Worm (Caenorhabditis elegans): Measurements from ENCODE around the gene mgl-3.

The mgl-3 gene

ce11 chrIV:5400609-5401008, 38.2 kb upstream of the mgl-3 start, which contains the start of gene ZK616.1:
Gene ZK616.1, plus strand, starts transcription at chrIV:5400909.
- no peak for TF ChIP-seq snpc-4 (GFP tag; optimal IDR thresholded peaks at IDR 0.05)
- no peak for TF ChIP-seq snpc-4 (tag; optimal IDR thresholded peaks at IDR 0.05)
- TF ChIP-seq dpff-1 (tag; optimal IDR thresholded peaks at IDR 0.05), result no peak
- no peak for TF ChIP-seq madf-8 (GFP tag; conservative IDR thresholded peaks at IDR 0.05)
- TF ChIP-seq gei-17 (GFP tag; optimal IDR thresholded peaks at IDR 0.05), result no peak
- TF ChIP-seq ztf-26 (tag; optimal IDR thresholded peaks at IDR 0.05), result no peak
- no peak for TF ChIP-seq ceh-100 (GFP tag; IDR thresholded peaks at IDR 0.05)
- TF ChIP-seq snpc-3.4 (tag; optimal IDR thresholded peaks at IDR 0.05), result no peak
- TF ChIP-seq xnd-1 (tag; optimal IDR thresholded peaks at IDR 0.05), result no peak
- no peak for TF ChIP-seq ceh-58 (GFP tag; IDR thresholded peaks at IDR 0.05)
- no peak for TF ChIP-seq K12H6.12 (tag; optimal IDR thresholded peaks at IDR 0.05)
- TF ChIP-seq die-1 (tag; optimal IDR thresholded peaks at IDR 0.05), result no peak
- no peak for TF ChIP-seq T07F8.4 (tag; optimal IDR thresholded peaks at IDR 0.05)
- no peak for TF ChIP-seq akir-1 (GFP tag; optimal IDR thresholded peaks at IDR 0.05)
- TF ChIP-seq ceh-91 (GFP tag; IDR thresholded peaks at IDR 0.05), result no peak

- no peak for TF ChIP-seq Y53F4B.3 (GFP tag; IDR thresholded peaks at IDR 0.05)
- TF ChIP-seq sptf-2 (GFP tag; optimal IDR thresholded peaks at IDR 0.05), result no peak
- TF ChIP-seq nhr-120 (GFP tag; IDR thresholded peaks at IDR 0.05), result no peak
- TF ChIP-seq C06A6.2 (GFP tag; conservative IDR thresholded peaks at IDR 0.05), result no peak
- TF ChIP-seq Y56A3A.18 (GFP tag; IDR thresholded peaks at IDR 0.05), result no peak
- no peak for TF ChIP-seq unc-130 (GFP tag; optimal IDR thresholded peaks at IDR 0.05)
- no peak for TF ChIP-seq xnd-1 (tag; optimal IDR thresholded peaks at IDR 0.05)
- TF ChIP-seq ceh-58 (GFP tag; IDR thresholded peaks at IDR 0.05), result no peak
- TF ChIP-seq Y67H2A.10 (GFP tag; conservative IDR thresholded peaks at IDR 0.05), result no peak
- no peak for TF ChIP-seq lin-40 (tag; optimal IDR thresholded peaks at IDR 0.05)
- TF ChIP-seq hrde-1 (tag; optimal IDR thresholded peaks at IDR 0.05; ENCODE audit: borderline replicate concordance), result no peak
- no peak for TF ChIP-seq hlh-26 (GFP tag; conservative IDR thresholded peaks at IDR 0.05)
- TF ChIP-seq dpl-1 (GFP tag; optimal IDR thresholded peaks at IDR 0.05), result no peak
- no peak for TF ChIP-seq egrh-3 (GFP tag; IDR thresholded peaks at IDR 0.05)
- TF ChIP-seq lin-54 (GFP tag; optimal IDR thresholded peaks at IDR 0.05), result no peak
- no peak for TF ChIP-seq ztf-18 (tag; optimal IDR thresholded peaks at IDR 0.05)
- no peak for TF ChIP-seq T07F8.4 (tag; optimal IDR thresholded peaks at IDR 0.05)
Measured at ce11 chrIV:5405345-5405744, 33.5 kb upstream of the mgl-3 start, which contains the start of gene ZK616.61. Gene ZK616.61, plus strand, starts transcription at chrIV:5405645.

ce11 chrIV:5409112-5409511, 29.7 kb upstream of the mgl-3 start:
- TF ChIP-seq nfyb-1 (GFP tag; IDR thresholded peaks at IDR 0.05), result no peak
- TF ChIP-seq rec-8 (tag; optimal IDR thresholded peaks at IDR 0.05), result no peak
- no peak for TF ChIP-seq hlh-26 (GFP tag; conservative IDR thresholded peaks at IDR 0.05)
- TF ChIP-seq ztf-3 (GFP tag; optimal IDR thresholded peaks at IDR 0.05), result no peak
- TF ChIP-seq mcd-1 (GFP tag; IDR thresholded peaks at IDR 0.05), result no peak
- no peak for TF ChIP-seq Y53F4B.3 (GFP tag; IDR thresholded peaks at IDR 0.05)
- no peak for TF ChIP-seq ceh-100 (GFP tag; IDR thresholded peaks at IDR 0.05)
- no peak for TF ChIP-seq pha-4 (tag; optimal IDR thresholded peaks at IDR 0.05)
- no peak for TF ChIP-seq ceh-40 (GFP tag; IDR thresholded peaks at IDR 0.05)
- TF ChIP-seq hsf-1 (GFP tag; IDR thresholded peaks at IDR 0.05), result no peak
